Worm (Caenorhabditis elegans) whole organism, L1 larva: ENCODE results near the gene tbc-19.

Source experiments
- C34B4.2 ChIP-seq: sonication (generic microtip); optimal IDR thresholded peaks from 2 replicates; lab custom pipeline; 2017; ENCODE audit warnings: mild to moderate bottlenecking, missing genetic modification characterization, missing compliant biosample characterization
- Y116A8C.19 ChIP-seq: sonication (generic microtip); optimal IDR thresholded peaks from 2 replicates; lab custom pipeline; 2016; ENCODE audit warnings: missing compliant biosample characterization, missing genetic modification characterization, borderline replicate concordance
- aha-1 ChIP-seq: fragments of 150-350 bp; optimal IDR thresholded peaks from 2 replicates; lab custom pipeline; 2014; ENCODE audit warnings: missing biosample characterization, missing genetic modification characterization
- alr-1 ChIP-seq: fragments of 200-800 bp; sonication (Bioruptor generic); optimal IDR thresholded peaks from 2 replicates; lab custom pipeline; 2018; ENCODE audit warnings: borderline replicate concordance, mild to moderate bottlenecking, missing genetic modification characterization, missing compliant biosample characterization
- ceh-63 ChIP-seq: fragments of 200-800 bp; sonication (Bioruptor generic); optimal IDR thresholded peaks from 2 replicates; lab custom pipeline; 2018; ENCODE audit warnings: mild to moderate bottlenecking, missing genetic modification characterization, missing compliant biosample characterization
- ceh-90 ChIP-seq: sonication (generic microtip); optimal IDR thresholded peaks from 2 replicates; lab custom pipeline; 2016; ENCODE audit warnings: missing genetic modification characterization, missing compliant biosample characterization
- dpl-1 ChIP-seq, 3 experiments: fragments of 150-350 bp in 2 of 3; sonication (generic microtip) in 1 of 3; optimal IDR thresholded peaks; 2 replicates each; lab custom pipeline; 2014 to 2017; ENCODE audit warnings: missing biosample characterization in 3 of 3, missing genetic modification characterization in 3 of 3, missing genetic modification reagents in 3 of 3
- efl-1 ChIP-seq, 4 experiments: fragments of 150-350 bp; optimal IDR thresholded peaks in 3 of 4; peaks in 1 of 4; 1 replicate in 1 of 4; 2 replicates in 3 of 4; lab custom pipeline; 2014; ENCODE audit warnings: missing biosample characterization in 2 of 4, missing genetic modification characterization in 2 of 4, missing genetic modification reagents in 2 of 4
- egl-27 ChIP-seq, 2 experiments: fragments of 150-350 bp in 1 of 2; sonication (generic microtip); optimal IDR thresholded peaks; 3 replicates each; lab custom pipeline; 2017 to 2018; ENCODE audit warnings: missing biosample characterization in 2 of 2, missing genetic modification characterization in 2 of 2, missing genetic modification reagents in 2 of 2
- elt-3 ChIP-seq, 6 experiments: fragments of 150-350 bp in 1 of 6; sonication (generic microtip); optimal IDR thresholded peaks; 2 replicates each; lab custom pipeline; 2017 to 2018; ENCODE audit warnings: missing biosample characterization in 6 of 6, missing genetic modification characterization in 6 of 6, inconsistent platforms in 1 of 6
- fkh-10 ChIP-seq: sonication (generic microtip); optimal IDR thresholded peaks from 2 replicates; lab custom pipeline; 2017; ENCODE audit warnings: missing biosample characterization, missing genetic modification reagents, missing genetic modification characterization
- fkh-4 ChIP-seq: sonication (generic microtip); optimal IDR thresholded peaks from 2 replicates; lab custom pipeline; 2016; ENCODE audit warnings: missing compliant biosample characterization, missing genetic modification characterization, borderline replicate concordance
- fkh-8 ChIP-seq: sonication (generic microtip); optimal IDR thresholded peaks from 2 replicates; lab custom pipeline; 2016; ENCODE audit warnings: mild to moderate bottlenecking, missing genetic modification characterization, missing compliant biosample characterization
- grh-1 ChIP-seq: fragments of 200-800 bp; sonication (Bioruptor generic); IDR thresholded peaks from 2 replicates; pipeline ENCODE4 v1.3.6; 2022; ENCODE audit warnings: missing genetic modification reagents, missing genetic modification characterization, missing compliant biosample characterization
- hlh-17 ChIP-seq: fragments of 200-800 bp; sonication (Bioruptor generic); optimal IDR thresholded peaks from 2 replicates; lab custom pipeline; 2018; ENCODE audit warnings: missing genetic modification characterization, mild to moderate bottlenecking, missing compliant biosample characterization, moderate library complexity, borderline replicate concordance
- hlh-4 ChIP-seq: sonication (generic microtip); optimal IDR thresholded peaks from 2 replicates; lab custom pipeline; 2016; ENCODE audit warnings: mild to moderate bottlenecking, missing genetic modification characterization, missing compliant biosample characterization
- irx-1 ChIP-seq: sonication (generic microtip); optimal IDR thresholded peaks from 2 replicates; lab custom pipeline; 2016; ENCODE audit warnings: missing genetic modification characterization, missing compliant biosample characterization
- isw-1 ChIP-seq: fragments of 200-800 bp; sonication (Bioruptor generic); IDR thresholded peaks from 2 replicates; pipeline ENCODE4 v1.3.6; 2022; ENCODE audit warnings: missing genetic modification characterization, missing compliant biosample characterization
- lin-14 ChIP-seq: fragments of 200-800 bp; sonication (Bioruptor generic); optimal IDR thresholded peaks from 2 replicates; lab custom pipeline; 2018; ENCODE audit warnings: mild to moderate bottlenecking, missing genetic modification characterization, moderate library complexity, missing compliant biosample characterization
- lin-39 ChIP-seq: fragments of 150-350 bp; optimal IDR thresholded peaks from 2 replicates; lab custom pipeline; 2014; ENCODE audit warnings: missing biosample characterization, missing genetic modification reagents, missing genetic modification characterization
- lir-3 ChIP-seq: sonication (generic microtip); optimal IDR thresholded peaks from 2 replicates; lab custom pipeline; 2016; ENCODE audit warnings: mild to moderate bottlenecking, missing genetic modification characterization, moderate library complexity, missing compliant biosample characterization; ENCODE audit not compliant: poor library complexity
- lsy-2 ChIP-seq, 2 experiments: fragments of 150-350 bp; optimal IDR thresholded peaks; 2 replicates each; lab custom pipeline; 2014; ENCODE audit warnings: missing biosample characterization in 2 of 2, missing genetic modification characterization in 2 of 2
- mdl-1 ChIP-seq, 2 experiments: fragments of 150-350 bp; optimal IDR thresholded peaks; 2 replicates each; lab custom pipeline; 2014 to 2017; ENCODE audit warnings: missing biosample characterization in 2 of 2, missing genetic modification characterization in 2 of 2, inconsistent platforms in 1 of 2
- mep-1 ChIP-seq: fragments of 150-350 bp; optimal IDR thresholded peaks from 2 replicates; lab custom pipeline; 2014; ENCODE audit warnings: missing biosample characterization, missing genetic modification characterization
- nhr-11 ChIP-seq: fragments of 150-350 bp; optimal IDR thresholded peaks from 2 replicates; lab custom pipeline; 2014; ENCODE audit warnings: missing biosample characterization, missing genetic modification characterization
- nhr-12 ChIP-seq: sonication (generic microtip); optimal IDR thresholded peaks from 2 replicates; lab custom pipeline; 2017; ENCODE audit warnings: missing biosample characterization, missing genetic modification characterization
- nhr-19 ChIP-seq: fragments of 200-800 bp; sonication (Bioruptor generic); conservative IDR thresholded peaks from 2 replicates; pipeline ENCODE4 v1.3.6; 2022; ENCODE audit warnings: missing genetic modification characterization, missing compliant biosample characterization
- nhr-237 ChIP-seq: fragments of 150-350 bp; optimal IDR thresholded peaks from 2 replicates; lab custom pipeline; 2014; ENCODE audit warnings: missing biosample characterization, missing genetic modification characterization
- nhr-47 ChIP-seq: sonication (generic microtip); optimal IDR thresholded peaks from 2 replicates; lab custom pipeline; 2016; ENCODE audit warnings: mild to moderate bottlenecking, missing genetic modification characterization, moderate library complexity, missing compliant biosample characterization
- nhr-76 ChIP-seq: sonication (generic microtip); optimal IDR thresholded peaks from 2 replicates; lab custom pipeline; 2017; ENCODE audit warnings: missing biosample characterization, missing genetic modification characterization
- nhr-77 ChIP-seq: fragments of 150-350 bp; optimal IDR thresholded peaks from 2 replicates; lab custom pipeline; 2014; ENCODE audit warnings: missing biosample characterization, missing genetic modification characterization
- nhr-90 ChIP-seq: sonication (generic microtip); optimal IDR thresholded peaks from 2 replicates; lab custom pipeline; 2016; ENCODE audit warnings: mild to moderate bottlenecking, missing genetic modification characterization, missing compliant biosample characterization; ENCODE audit not compliant: poor library complexity
- pag-3 ChIP-seq: sonication (generic microtip); optimal IDR thresholded peaks from 2 replicates; lab custom pipeline; 2017; ENCODE audit warnings: missing genetic modification characterization, mild to moderate bottlenecking, missing compliant biosample characterization, antibody characterized with exemption, borderline replicate concordance; ENCODE audit not compliant: insufficient read depth
- pax-3 ChIP-seq: fragments of 200-800 bp; sonication (Bioruptor generic); optimal IDR thresholded peaks from 2 replicates; lab custom pipeline; 2018; ENCODE audit warnings: mild to moderate bottlenecking, missing genetic modification characterization, moderate library complexity, missing compliant biosample characterization
- pqm-1 ChIP-seq: sonication (generic microtip); optimal IDR thresholded peaks from 3 replicates; lab custom pipeline; 2017; ENCODE audit warnings: missing biosample characterization, missing genetic modification characterization
- rnt-1 ChIP-seq: sonication (generic microtip); optimal IDR thresholded peaks from 2 replicates; lab custom pipeline; 2016; ENCODE audit warnings: mild to moderate bottlenecking, missing genetic modification characterization, moderate library complexity, missing compliant biosample characterization
- snpc-4 ChIP-seq: fragments of 150-350 bp; optimal IDR thresholded peaks from 2 replicates; lab custom pipeline; 2014; ENCODE audit warnings: missing biosample characterization, missing genetic modification characterization
- snu-23 ChIP-seq: sonication (generic microtip); optimal IDR thresholded peaks from 2 replicates; lab custom pipeline; 2016; ENCODE audit warnings: missing genetic modification characterization, missing compliant biosample characterization
- swsn-7 ChIP-seq: sonication (generic microtip); optimal IDR thresholded peaks from 2 replicates; lab custom pipeline; 2016; ENCODE audit warnings: missing genetic modification characterization, missing compliant biosample characterization
- tbx-2 ChIP-seq: sonication (generic microtip); optimal IDR thresholded peaks from 2 replicates; lab custom pipeline; 2016; ENCODE audit warnings: missing genetic modification characterization, missing compliant biosample characterization
- unc-86 ChIP-seq: sonication (generic microtip); optimal IDR thresholded peaks from 2 replicates; lab custom pipeline; 2016; ENCODE audit warnings: missing genetic modification characterization, missing compliant biosample characterization
- unc-98 ChIP-seq: fragments of 200-800 bp; sonication (Bioruptor generic); IDR thresholded peaks from 2 replicates; pipeline ENCODE4 v1.3.6; 2022; ENCODE audit warnings: missing genetic modification characterization, missing compliant biosample characterization
- xbp-1 ChIP-seq: sonication (generic microtip); optimal IDR thresholded peaks from 2 replicates; lab custom pipeline; 2016; ENCODE audit warnings: missing genetic modification characterization, missing compliant biosample characterization
- zag-1 ChIP-seq: fragments of 150-350 bp; optimal IDR thresholded peaks from 2 replicates; lab custom pipeline; 2014; ENCODE audit warnings: missing biosample characterization, missing genetic modification characterization
- ztf-11 ChIP-seq, 2 experiments: sonication (generic microtip); optimal IDR thresholded peaks; 2 replicates each; lab custom pipeline; 2016 to 2017; ENCODE audit warnings: missing genetic modification characterization in 2 of 2, missing biosample characterization in 1 of 2, missing compliant biosample characterization in 1 of 2

The tbc-19 gene

DNA sequence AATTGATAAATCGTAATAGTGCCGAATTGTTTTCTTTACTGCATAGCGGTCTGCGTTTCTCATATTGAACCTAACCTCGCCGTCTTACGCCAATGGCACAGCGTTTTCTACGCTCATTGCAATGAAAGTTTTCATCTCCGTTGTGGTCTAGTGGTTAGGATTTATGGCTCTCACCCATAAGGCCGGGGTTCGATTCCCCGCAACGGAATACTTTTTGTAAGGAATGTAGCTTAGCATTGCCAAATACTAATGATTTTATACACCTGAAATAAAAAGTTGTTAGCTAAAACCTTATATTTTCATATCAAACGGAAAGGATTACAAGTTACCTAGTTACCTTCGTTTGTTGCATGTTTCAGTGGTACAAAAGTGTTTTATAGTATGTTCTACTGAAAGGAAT lies 3.5 kb upstream of the tbc-19 start (continued):
- TF ChIP-seq fkh-8 (tag; lab: Kevin White, UChicago) = peak; percentile 78
- TF ChIP-seq nhr-76 (tag; lab: Kevin White, UChicago) = peak; percentile 26
- TF ChIP-seq isw-1 (GFP tag; lab: Robert Waterston, UW) = peak; percentile 53
- TF ChIP-seq xbp-1 = peak; percentile 62
- peak; percentile 88 for TF ChIP-seq lin-14 (GFP tag; lab: Kevin White, UChicago)
- TF ChIP-seq efl-1 (optimal IDR thresholded peaks at IDR 0.05; lab: Kevin White, UChicago) = peak; percentile 46 to 47
- TF ChIP-seq efl-1 (GFP tag; optimal IDR thresholded peaks at IDR 0.05 in 1 of 2; lab: Kevin White, UChicago) = peak; percentile 16 to 91
- peak; percentile 47 for TF ChIP-seq snpc-4 (tag; lab: Kevin White, UChicago)
- TF ChIP-seq nhr-19 = peak; percentile 83
- peak; percentile 58 for TF ChIP-seq pax-3 (tag; lab: Kevin White, UChicago)
- TF ChIP-seq ztf-11 (tag; optimal IDR thresholded peaks at IDR 0.05; lab: Kevin White, UChicago) = peak in 1 of 2 experiments; percentile 68
- TF ChIP-seq pag-3 (tag; lab: Kevin White, UChicago) = no peak
- peak; percentile 14 to 31 (median 25) for TF ChIP-seq dpl-1 (GFP tag; optimal IDR thresholded peaks at IDR 0.05; lab: Kevin White, UChicago)
- peak; percentile 30 for TF ChIP-seq grh-1
- peak; percentile 19 for TF ChIP-seq lir-3 (tag; lab: Kevin White, UChicago)
- no peak for TF ChIP-seq nhr-12 (tag; lab: Kevin White, UChicago)
- peak; percentile 80 for TF ChIP-seq tbx-2 (tag; lab: Kevin White, UChicago)
- TF ChIP-seq lin-39 (tag; lab: Kevin White, UChicago) = no peak
- no peak for TF ChIP-seq hlh-4
- peak; percentile 80 for TF ChIP-seq nhr-77
- TF ChIP-seq mdl-1 (tag; optimal IDR thresholded peaks at IDR 0.05; lab: Kevin White, UChicago) = peak in 1 of 2 experiments; percentile 79
- peak; percentile 47 for TF ChIP-seq zag-1 (tag; lab: Kevin White, UChicago)
- peak; percentile 81 for TF ChIP-seq rnt-1
- no peak for TF ChIP-seq aha-1 (tag; lab: Kevin White, UChicago)
- TF ChIP-seq swsn-7 (tag; lab: Kevin White, UChicago) = peak; percentile 86
- peak; percentile 60 for TF ChIP-seq nhr-237 (tag; lab: Kevin White, UChicago)
- TF ChIP-seq nhr-11 (tag; lab: Kevin White, UChicago) = peak; percentile 1
- peak; percentile 88 for TF ChIP-seq nhr-47
- TF ChIP-seq alr-1 (tag; lab: Kevin White, UChicago) = no peak
- TF ChIP-seq unc-86 = peak; percentile 69
- TF ChIP-seq ceh-63 (GFP tag; lab: Kevin White, UChicago) = peak; percentile 5
- TF ChIP-seq C34B4.2 (tag; lab: Kevin White, UChicago) = no peak
- peak; percentile 85 for TF ChIP-seq nhr-90
- peak; percentile 74 for TF ChIP-seq mep-1 (tag; lab: Kevin White, UChicago)
- TF ChIP-seq Y116A8C.19 (tag; lab: Kevin White, UChicago) = no peak
- no peak for TF ChIP-seq hlh-17 (GFP tag; lab: Kevin White, UChicago)
- TF ChIP-seq fkh-10 = peak; percentile 48
- TF ChIP-seq, all 84 proteins: peak for 54

DNA sequence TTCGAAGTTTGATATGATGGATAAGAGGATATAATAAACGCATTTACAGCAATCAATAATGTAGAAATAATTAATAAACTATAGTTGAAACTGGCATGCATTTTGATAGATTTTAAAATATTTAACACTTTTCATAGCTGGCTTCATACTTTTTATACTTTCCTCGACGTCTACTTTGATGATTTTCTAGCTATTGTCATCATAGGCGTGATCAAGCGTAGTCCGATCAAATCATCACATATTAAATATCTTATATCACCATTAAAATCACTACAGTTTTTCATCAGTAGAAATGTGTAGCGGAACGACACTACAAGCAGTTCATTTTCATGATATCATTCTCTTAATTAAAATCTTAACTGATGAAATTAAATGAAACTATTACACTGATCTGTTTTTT lies 3.0 kb upstream of the tbc-19 start, which contains the start of gene C04C11.25:
Gene C04C11.25 (minus strand): TSS at position 101 of the 400 bp plus-strand sequence.
- TF ChIP-seq lsy-2 (tag; optimal IDR thresholded peaks at IDR 0.05; lab: Kevin White, UChicago) = no peak
- TF ChIP-seq elt-3 (tag; optimal IDR thresholded peaks at IDR 0.05; lab: Kevin White, UChicago) = no peak
- no peak for TF ChIP-seq snu-23 (GFP tag; lab: Kevin White, UChicago)
- TF ChIP-seq mep-1 (tag; lab: Kevin White, UChicago) = no peak
- no peak for TF ChIP-seq snpc-4 (tag; lab: Kevin White, UChicago)
- no peak for TF ChIP-seq egl-27 (tag; optimal IDR thresholded peaks at IDR 0.05; lab: Kevin White, UChicago)
- TF ChIP-seq fkh-4 (tag; lab: Kevin White, UChicago) = no peak
- no peak for TF ChIP-seq ceh-90 (tag; lab: Kevin White, UChicago)
- TF ChIP-seq nhr-76 (tag; lab: Kevin White, UChicago) = no peak
- TF ChIP-seq unc-98 (GFP tag; lab: Robert Waterston, UW) = no peak
- no peak for TF ChIP-seq pqm-1 (tag; lab: Kevin White, UChicago)
- no peak for TF ChIP-seq irx-1
